Worm (Caenorhabditis elegans): ENCODE results near the gene F19B10.13.

Gene F19B10.13

ce11 chrII:3690646-3691045 lies 28.6 kb downstream of the F19B10.13 start, which contains the start of gene srx-101:
TSS of gene srx-101 (minus strand) at chrII:3690746.
- TF ChIP-seq Y22D7AL.16 (tag; optimal IDR thresholded peaks at IDR 0.05): no peak
- TF ChIP-seq sox-2 (GFP tag; IDR thresholded peaks at IDR 0.05): no peak
- TF ChIP-seq ceh-22 (tag; optimal IDR thresholded peaks at IDR 0.05): no peak
- no peak for TF ChIP-seq madf-2 (tag; optimal IDR thresholded peaks at IDR 0.05)

DNA sequence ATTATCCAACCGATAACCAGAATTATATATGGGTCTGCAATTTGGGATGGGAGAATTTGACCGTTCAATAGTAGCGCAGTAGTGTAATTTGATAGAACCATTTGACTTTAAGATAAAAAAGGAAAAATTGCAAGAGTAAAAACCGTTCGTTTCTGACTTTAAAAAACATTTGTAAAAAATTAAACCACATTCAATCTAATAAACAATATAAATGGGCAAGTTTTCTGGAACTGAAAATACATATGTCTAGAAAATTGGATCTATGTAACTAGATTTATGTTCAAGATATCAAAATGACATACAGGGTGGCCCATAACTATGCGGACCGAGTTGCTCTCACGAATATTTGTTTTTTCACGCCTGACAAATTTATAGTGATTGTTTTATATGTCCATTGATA lies 32.6 kb downstream of the F19B10.13 start, which contains the start of gene srx-102:
TSS of gene srx-102 (minus strand) at position 101 of the 400 bp plus-strand sequence.
- TF ChIP-seq odd-2 (tag; optimal IDR thresholded peaks at IDR 0.05) (no peak), pros-1 (tag; optimal IDR thresholded peaks at IDR 0.05) (no peak), ztf-16 (tag; optimal IDR thresholded peaks at IDR 0.05) (no peak), ceh-45 (GFP tag; IDR thresholded peaks at IDR 0.05) (no peak), ceh-34 (tag; optimal IDR thresholded peaks at IDR 0.05) (no peak), T23F11.4 (GFP tag; optimal IDR thresholded peaks at IDR 0.05) (no peak), ceh-31 (tag; optimal IDR thresholded peaks at IDR 0.05) (no peak), F13H6.1 (tag; optimal IDR thresholded peaks at IDR 0.05) (no peak), hlh-30 (tag; optimal IDR thresholded peaks at IDR 0.05; ENCODE audit: insufficient read depth) (no peak), nhr-232 (tag; optimal IDR thresholded peaks at IDR 0.05) (no peak), unc-3 (GFP tag; conservative IDR thresholded peaks at IDR 0.05) (no peak), unc-3 (tag; optimal IDR thresholded peaks at IDR 0.05) (no peak)

ce11 chrII:3699591-3699990 lies 37.5 kb downstream of the F19B10.13 start, which contains the start of gene srx-104:
TSS of gene srx-104 (minus strand) at chrII:3699691.
- TF ChIP-seq ama-1 (optimal IDR thresholded peaks at IDR 0.05) (no peak), C38D4.7 (GFP tag; optimal IDR thresholded peaks at IDR 0.05) (no peak), C08G9.2 (tag; optimal IDR thresholded peaks at IDR 0.05) (no peak), ahr-1 (tag; optimal IDR thresholded peaks at IDR 0.05) (no peak), nhr-232 (tag; optimal IDR thresholded peaks at IDR 0.05) (no peak), sox-4 (tag; optimal IDR thresholded peaks at IDR 0.05) (no peak), fax-1 (tag; optimal IDR thresholded peaks at IDR 0.05) (no peak), pros-1 (tag; optimal IDR thresholded peaks at IDR 0.05) (no peak), pqm-1 (tag; optimal IDR thresholded peaks at IDR 0.05) (no peak), sdc-2 (tag; optimal IDR thresholded peaks at IDR 0.05) (no peak), nfya-1 (tag; optimal IDR thresholded peaks at IDR 0.05) (no peak), pag-3 (tag; optimal IDR thresholded peaks at IDR 0.05; ENCODE audit: borderline replicate concordance) (no peak)

DNA sequence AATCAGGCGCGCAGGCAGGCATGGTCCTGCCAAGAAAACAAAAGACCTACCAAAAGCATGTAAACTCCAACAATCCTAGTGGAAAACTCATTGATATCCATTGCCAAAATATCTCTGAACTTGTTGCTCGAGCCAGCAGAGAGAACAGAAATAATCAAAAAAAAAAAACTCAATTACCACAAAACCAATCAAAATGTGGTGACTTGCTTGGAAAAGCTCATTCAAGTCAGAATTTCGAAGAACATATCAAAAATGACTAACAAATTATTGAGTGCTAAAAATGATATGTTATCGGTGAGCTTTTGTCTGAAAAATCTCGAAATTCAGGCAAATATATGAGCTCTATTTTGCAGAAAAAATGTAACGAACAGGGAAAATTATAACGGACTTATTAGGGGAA lies 39.2 kb downstream of the F19B10.13 start, which contains the start of gene srx-105:
TSS of gene srx-105 (minus strand) at position 101 of the 400 bp plus-strand sequence.
- TF ChIP-seq ama-1 (optimal IDR thresholded peaks at IDR 0.05): no peak
- no peak for TF ChIP-seq unc-86 (tag; optimal IDR thresholded peaks at IDR 0.05)
- TF ChIP-seq ceh-48 (tag; optimal IDR thresholded peaks at IDR 0.05): no peak
- no peak for TF ChIP-seq pqm-1 (tag; optimal IDR thresholded peaks at IDR 0.05)
- no peak for TF ChIP-seq elt-4 (tag; optimal IDR thresholded peaks at IDR 0.05)
- TF ChIP-seq lin-11 (tag; optimal IDR thresholded peaks at IDR 0.05): no peak

DNA sequence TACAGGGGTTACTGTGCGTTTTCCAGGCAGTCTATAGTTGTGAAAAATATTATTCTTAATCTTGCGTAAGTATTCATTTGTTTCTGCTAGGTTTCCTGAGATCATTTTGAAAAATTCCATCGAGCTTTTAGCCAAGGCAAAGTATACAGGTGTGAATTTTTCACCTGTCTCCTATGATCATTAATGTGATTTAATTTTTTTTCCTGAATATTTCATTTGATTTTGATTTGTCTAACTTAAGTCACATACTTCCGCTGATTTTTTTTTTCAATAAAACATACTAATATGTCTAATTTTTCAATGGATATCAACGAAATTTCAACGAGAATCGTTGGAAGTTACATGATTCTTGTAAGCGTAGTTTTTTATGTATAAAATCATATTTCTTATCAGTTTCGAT lies 43.2 kb downstream of the F19B10.13 start, which contains the start of gene srx-108:
TSS of gene srx-108 (plus strand) at position 301 of the 400 bp plus-strand sequence.
- TF ChIP-seq T23F11.4 (GFP tag; optimal IDR thresholded peaks at IDR 0.05) (no peak), dmd-4 (tag; optimal IDR thresholded peaks at IDR 0.05; ENCODE audit: borderline replicate concordance) (no peak)

DNA sequence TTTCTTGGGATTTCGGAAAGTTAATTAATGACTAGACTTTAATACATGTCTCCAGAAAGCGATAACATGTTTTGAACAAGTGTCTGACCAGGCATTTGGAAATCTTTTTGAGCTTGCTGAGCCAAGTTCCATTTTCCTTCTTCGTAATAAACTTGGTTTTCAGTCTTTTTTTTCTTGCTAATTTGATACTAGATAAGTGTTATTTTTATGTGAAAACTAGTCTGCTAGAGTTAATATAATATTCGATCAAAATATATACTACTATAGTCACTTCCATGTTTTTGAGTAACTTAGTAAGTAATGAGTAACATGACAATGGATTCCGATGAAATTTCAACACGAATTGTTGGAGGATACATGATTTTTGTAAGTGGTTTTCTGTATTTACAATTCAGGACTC lies 47.2 kb downstream of the F19B10.13 start, which contains the start of gene srx-110:
TSS of gene srx-110 (plus strand) at position 301 of the 400 bp plus-strand sequence.
- TF ChIP-seq elt-4 (tag; optimal IDR thresholded peaks at IDR 0.05) (no peak), K09A11.1 (tag; optimal IDR thresholded peaks at IDR 0.05; ENCODE audit: insufficient read depth) (no peak)

Measured in whole organism, late embryonic.